Worm (Caenorhabditis elegans): ENCODE measurements around the gene soc-1.

- no peak for TF ChIP-seq ztf-11 (tag; optimal IDR thresholded peaks at IDR 0.05)
- no peak for TF ChIP-seq nhr-77 (tag; optimal IDR thresholded peaks at IDR 0.05)
- peak; percentile 5 to 48 for TF ChIP-seq lsy-2 (tag; optimal IDR thresholded peaks at IDR 0.05)
- TF ChIP-seq fos-1 (tag; optimal IDR thresholded peaks at IDR 0.05), result no peak
- TF ChIP-seq nhr-237 (tag; optimal IDR thresholded peaks at IDR 0.05), result no peak
- peak; percentile 0 for TF ChIP-seq Y55F3AM.14 (GFP tag; optimal IDR thresholded peaks at IDR 0.05)
- TF ChIP-seq ama-1 (optimal IDR thresholded peaks at IDR 0.05), result no peak
- TF ChIP-seq ZK546.5 (tag; optimal IDR thresholded peaks at IDR 0.05), result no peak
- TF ChIP-seq ceh-82 (tag; optimal IDR thresholded peaks at IDR 0.05), result no peak
- TF ChIP-seq unc-55 (GFP tag; optimal IDR thresholded peaks at IDR 0.05), result peak; percentile 59
- no peak for TF ChIP-seq zag-1 (tag; optimal IDR thresholded peaks at IDR 0.05)
- TF ChIP-seq nhr-25 (tag; optimal IDR thresholded peaks at IDR 0.05), result peak; percentile 32
- no peak for TF ChIP-seq nhr-23 (tag; optimal IDR thresholded peaks at IDR 0.05)
Measured at ce11 chrV:4686680-4687470, 44.1 kb downstream of the soc-1 start, which contains the start of gene taf-10.
